Fruit fly (Drosophila melanogaster) S2 (cell line): Measurements from ENCODE around the gene senju.

ENCODE experiments used
- CG8478 ChIP-seq: fragments of >200 bp; optimal IDR thresholded peaks from 2 replicates; lab custom pipeline; 2018
- CTCF ChIP-seq, 2 experiments: fragments of >200 bp; optimal IDR thresholded peaks; 2 replicates each; lab custom pipeline; 2018

DNA sequence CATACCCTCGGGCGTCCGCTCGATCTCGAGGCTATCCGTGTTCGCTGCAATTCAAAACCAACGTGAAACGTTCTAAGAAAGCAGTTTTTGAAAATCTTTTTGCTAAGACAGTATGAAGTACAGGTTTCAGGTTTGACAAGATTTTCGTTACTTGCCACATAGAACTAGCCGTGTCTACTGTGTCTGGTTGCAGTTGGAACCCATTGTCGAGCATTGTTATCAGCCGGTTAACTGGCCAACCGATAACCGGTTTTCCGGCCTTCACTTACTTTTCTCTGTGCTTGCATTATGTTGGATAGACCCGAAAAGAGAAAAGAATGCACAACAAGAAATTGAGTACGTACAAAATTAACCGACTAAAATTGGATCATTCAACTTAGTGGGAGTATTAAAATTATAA, 2.7 kb upstream of the senju start:
- TF ChIP-seq CG8478 (lab: Kevin White, UChicago) (no peak), CTCF (optimal IDR thresholded peaks at IDR 0.05; lab: Kevin White, UChicago) (no peak)
